Worm (Caenorhabditis elegans) whole organism, L2 larva: Measurements from ENCODE around the gene taf-11.1.

Source experiments
- F13H6.1 ChIP-seq: sonication (generic microtip); optimal IDR thresholded peaks from 2 replicates; lab custom pipeline; 2016; ENCODE audit warnings: missing genetic modification characterization, missing compliant biosample characterization
- R02D3.7 ChIP-seq: fragments of 150-350 bp; optimal IDR thresholded peaks from 2 replicates; lab custom pipeline; 2014; ENCODE audit warnings: missing biosample characterization, missing genetic modification characterization
- ceh-16 ChIP-seq: fragments of 150-350 bp; optimal IDR thresholded peaks from 2 replicates; lab custom pipeline; 2014; ENCODE audit warnings: missing biosample characterization, missing genetic modification characterization
- elt-1 ChIP-seq: fragments of 150-350 bp; optimal IDR thresholded peaks from 2 replicates; lab custom pipeline; 2014; ENCODE audit warnings: missing biosample characterization, missing genetic modification characterization
- mbf-1 ChIP-seq: sonication (generic microtip); optimal IDR thresholded peaks from 2 replicates; lab custom pipeline; 2017; ENCODE audit warnings: missing biosample characterization, missing genetic modification characterization
- nhr-12 ChIP-seq: fragments of 150-350 bp; optimal IDR thresholded peaks from 2 replicates; lab custom pipeline; 2014; ENCODE audit warnings: missing biosample characterization, missing genetic modification characterization
- nhr-25 ChIP-seq: fragments of 150-350 bp; sonication (generic microtip); optimal IDR thresholded peaks from 3 replicates; lab custom pipeline; 2014; ENCODE audit warnings: missing biosample characterization, missing genetic modification characterization
- snpc-4 ChIP-seq: fragments of 150-350 bp; optimal IDR thresholded peaks from 2 replicates; lab custom pipeline; 2014; ENCODE audit warnings: missing biosample characterization, missing genetic modification characterization
- unc-39 ChIP-seq: fragments of 150-350 bp; optimal IDR thresholded peaks from 2 replicates; lab custom pipeline; 2014; ENCODE audit warnings: missing biosample characterization, missing genetic modification characterization

- TF ChIP-seq nhr-25 (tag; lab: Kevin White, UChicago) (no peak), R02D3.7 (no peak), snpc-4 (tag; lab: Kevin White, UChicago) (no peak), elt-1 (no peak), ceh-16 (tag; lab: Kevin White, UChicago) (no peak), F13H6.1 (tag; lab: Kevin White, UChicago) (no peak), mbf-1 (no peak), unc-39 (tag; lab: Kevin White, UChicago) (no peak), nhr-12 (tag; lab: Kevin White, UChicago) (no peak)
These were observed 24.4 kb downstream of the taf-11.1 start, which contains the start of the genes twk-28 and ets-9 for ce11 chrX:4279294-4279782.
